Worm (Caenorhabditis elegans) whole organism, midembryonic: ENCODE data around the gene F54H5.2.

Experiments used
- T22C8.4 ChIP-seq: fragments of 200-800 bp; sonication (Bioruptor generic); IDR thresholded peaks from 2 replicates; pipeline ENCODE4 v1.3.6; 2022; ENCODE audit warnings: missing genetic modification characterization, missing compliant biosample characterization
- cog-1 ChIP-seq: sonication (generic microtip); optimal IDR thresholded peaks from 2 replicates; lab custom pipeline; 2016; ENCODE audit warnings: missing genetic modification characterization, missing compliant biosample characterization
- flt-1 ChIP-seq: fragments of 200-800 bp; sonication (Bioruptor generic); IDR thresholded peaks from 2 replicates; pipeline ENCODE4 v1.3.6; 2022; ENCODE audit warnings: missing genetic modification characterization, missing compliant biosample characterization
- klf-2 ChIP-seq: fragments of 200-800 bp; sonication (Bioruptor generic); conservative IDR thresholded peaks from 2 replicates; pipeline ENCODE4 v1.3.6; 2022; ENCODE audit warnings: missing genetic modification reagents, missing genetic modification characterization, missing compliant biosample characterization
- tab-1 ChIP-seq: fragments of 200-800 bp; sonication (Bioruptor generic); IDR thresholded peaks from 2 replicates; pipeline ENCODE4 v1.3.6; 2022; ENCODE audit warnings: missing genetic modification characterization, missing compliant biosample characterization
- ztf-23 ChIP-seq: fragments of 200-800 bp; sonication (Bioruptor generic); IDR thresholded peaks from 2 replicates; pipeline ENCODE4 v1.3.6; 2022; ENCODE audit warnings: missing genetic modification reagents, missing genetic modification characterization, missing compliant biosample characterization

DNA sequence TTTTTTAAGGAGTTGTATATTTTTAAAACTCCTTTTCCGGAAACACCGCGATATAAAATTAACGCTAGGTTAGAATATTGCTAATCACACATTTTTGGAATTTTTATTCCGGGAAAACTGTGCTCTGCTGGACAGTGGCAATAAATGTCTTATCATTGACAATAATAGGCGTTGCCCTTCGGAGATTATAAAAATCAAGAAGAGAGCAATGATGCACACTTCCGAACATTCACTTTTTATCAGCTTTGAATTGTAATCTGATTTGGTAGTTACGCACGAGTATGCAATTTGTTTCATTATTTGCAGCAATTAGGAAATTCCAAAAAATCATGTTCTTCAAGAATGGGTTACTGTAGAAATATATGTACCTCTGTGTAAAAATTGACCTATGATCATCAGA lies 11.1 kb upstream of the F54H5.2 start:
- TF ChIP-seq ztf-23: no peak
- TF ChIP-seq tab-1 (GFP tag; lab: Robert Waterston, UW): no peak
- no peak for TF ChIP-seq cog-1 (tag; lab: Kevin White, UChicago)
- no peak for TF ChIP-seq flt-1 (GFP tag; lab: Robert Waterston, UW)
- TF ChIP-seq klf-2: no peak
- no peak for TF ChIP-seq T22C8.4 (GFP tag; lab: Robert Waterston, UW)
